Worm (Caenorhabditis elegans) whole organism, L1 larva: Measurements from ENCODE around the gene irld-47.

ENCODE experiments used
- C04F5.9 ChIP-seq: sonication (generic microtip); optimal IDR thresholded peaks from 2 replicates; lab custom pipeline; 2016; ENCODE audit warnings: missing genetic modification characterization, missing compliant biosample characterization
- F16B12.6 ChIP-seq: fragments of 150-350 bp; optimal IDR thresholded peaks from 2 replicates; lab custom pipeline; 2014; ENCODE audit warnings: missing biosample characterization, missing genetic modification characterization
- aly-2 ChIP-seq: fragments of 150-350 bp; optimal IDR thresholded peaks from 2 replicates; lab custom pipeline; 2014; ENCODE audit warnings: missing biosample characterization, missing genetic modification characterization
- ama-1 ChIP-seq: fragments of 150-350 bp; optimal IDR thresholded peaks from 2 replicates; lab custom pipeline; 2014
- ceh-82 ChIP-seq, 3 experiments: fragments of 150-350 bp in 1 of 3; sonication (generic microtip) in 2 of 3; optimal IDR thresholded peaks; 2 replicates each; lab custom pipeline; 2014 to 2017; ENCODE audit warnings: missing biosample characterization in 3 of 3, missing genetic modification characterization in 3 of 3
- ceh-88 ChIP-seq: fragments of 200-800 bp; sonication (Bioruptor generic); IDR thresholded peaks from 2 replicates; pipeline ENCODE4 v1.3.6; 2022; ENCODE audit warnings: missing genetic modification characterization, missing compliant biosample characterization
- efl-1 ChIP-seq, 4 experiments: fragments of 150-350 bp; optimal IDR thresholded peaks in 3 of 4; peaks in 1 of 4; 1 replicate in 1 of 4; 2 replicates in 3 of 4; lab custom pipeline; 2014; ENCODE audit warnings: missing biosample characterization in 2 of 4, missing genetic modification characterization in 2 of 4, missing genetic modification reagents in 2 of 4
- egl-13 ChIP-seq: sonication (generic microtip); optimal IDR thresholded peaks from 2 replicates; lab custom pipeline; 2016; ENCODE audit warnings: missing genotype, missing genetic modification reagents, missing genetic modification characterization, missing compliant biosample characterization
- elt-3 ChIP-seq, 6 experiments: fragments of 150-350 bp in 1 of 6; sonication (generic microtip); optimal IDR thresholded peaks; 2 replicates each; lab custom pipeline; 2017 to 2018; ENCODE audit warnings: missing biosample characterization in 6 of 6, missing genetic modification characterization in 6 of 6, inconsistent platforms in 1 of 6
- ets-5 ChIP-seq: fragments of 200-800 bp; sonication (Bioruptor generic); IDR thresholded peaks from 2 replicates; pipeline ENCODE4 v1.3.6; 2022; ENCODE audit warnings: missing genetic modification characterization, missing compliant biosample characterization
- grh-1 ChIP-seq: fragments of 200-800 bp; sonication (Bioruptor generic); IDR thresholded peaks from 2 replicates; pipeline ENCODE4 v1.3.6; 2022; ENCODE audit warnings: missing genetic modification reagents, missing genetic modification characterization, missing compliant biosample characterization
- isw-1 ChIP-seq: fragments of 200-800 bp; sonication (Bioruptor generic); IDR thresholded peaks from 2 replicates; pipeline ENCODE4 v1.3.6; 2022; ENCODE audit warnings: missing genetic modification characterization, missing compliant biosample characterization
- jun-1 ChIP-seq: fragments of 150-350 bp; optimal IDR thresholded peaks from 2 replicates; lab custom pipeline; 2014; ENCODE audit warnings: missing biosample characterization, missing genetic modification reagents, missing genetic modification characterization
- lin-14 ChIP-seq: fragments of 200-800 bp; sonication (Bioruptor generic); optimal IDR thresholded peaks from 2 replicates; lab custom pipeline; 2018; ENCODE audit warnings: mild to moderate bottlenecking, missing genetic modification characterization, moderate library complexity, missing compliant biosample characterization
- lin-15B ChIP-seq: fragments of 150-350 bp; sonication (generic microtip); optimal IDR thresholded peaks from 3 replicates; lab custom pipeline; 2014; ENCODE audit warnings: missing biosample characterization, missing genetic modification characterization
- lin-39 ChIP-seq: fragments of 150-350 bp; optimal IDR thresholded peaks from 2 replicates; lab custom pipeline; 2014; ENCODE audit warnings: missing biosample characterization, missing genetic modification reagents, missing genetic modification characterization
- lir-3 ChIP-seq: sonication (generic microtip); optimal IDR thresholded peaks from 2 replicates; lab custom pipeline; 2016; ENCODE audit warnings: mild to moderate bottlenecking, missing genetic modification characterization, moderate library complexity, missing compliant biosample characterization; ENCODE audit not compliant: poor library complexity
- lsy-2 ChIP-seq, 2 experiments: fragments of 150-350 bp; optimal IDR thresholded peaks; 2 replicates each; lab custom pipeline; 2014; ENCODE audit warnings: missing biosample characterization in 2 of 2, missing genetic modification characterization in 2 of 2
- mab-9 ChIP-seq: fragments of 200-800 bp; sonication (Bioruptor generic); IDR thresholded peaks from 2 replicates; pipeline ENCODE4 v1.3.6; 2022; ENCODE audit warnings: missing genetic modification reagents, missing genetic modification characterization, missing compliant biosample characterization
- nhr-12 ChIP-seq: sonication (generic microtip); optimal IDR thresholded peaks from 2 replicates; lab custom pipeline; 2017; ENCODE audit warnings: missing biosample characterization, missing genetic modification characterization
- nhr-237 ChIP-seq: fragments of 150-350 bp; optimal IDR thresholded peaks from 2 replicates; lab custom pipeline; 2014; ENCODE audit warnings: missing biosample characterization, missing genetic modification characterization
- nhr-77 ChIP-seq: fragments of 150-350 bp; optimal IDR thresholded peaks from 2 replicates; lab custom pipeline; 2014; ENCODE audit warnings: missing biosample characterization, missing genetic modification characterization
- nhr-84 ChIP-seq: sonication (generic microtip); optimal IDR thresholded peaks from 2 replicates; lab custom pipeline; 2017; ENCODE audit warnings: missing biosample characterization, missing genetic modification characterization
- nhr-85 ChIP-seq: sonication (generic microtip); peaks from one replicate; lab custom pipeline; 2016; ENCODE audit warnings: missing genetic modification characterization, inconsistent platforms, missing compliant biosample characterization
- rnt-1 ChIP-seq: sonication (generic microtip); optimal IDR thresholded peaks from 2 replicates; lab custom pipeline; 2016; ENCODE audit warnings: mild to moderate bottlenecking, missing genetic modification characterization, moderate library complexity, missing compliant biosample characterization
- skn-1 ChIP-seq: fragments of 150-350 bp; optimal IDR thresholded peaks from 2 replicates; lab custom pipeline; 2014; ENCODE audit warnings: missing biosample characterization, missing genetic modification characterization
- sup-37 ChIP-seq: fragments of 200-800 bp; sonication (Bioruptor generic); optimal IDR thresholded peaks from 2 replicates; lab custom pipeline; 2018; ENCODE audit warnings: mild to moderate bottlenecking, missing genetic modification characterization, missing compliant biosample characterization
- tbx-2 ChIP-seq: sonication (generic microtip); optimal IDR thresholded peaks from 2 replicates; lab custom pipeline; 2016; ENCODE audit warnings: missing genetic modification characterization, missing compliant biosample characterization
- unc-86 ChIP-seq: sonication (generic microtip); optimal IDR thresholded peaks from 2 replicates; lab custom pipeline; 2016; ENCODE audit warnings: missing genetic modification characterization, missing compliant biosample characterization
- zip-4 ChIP-seq: fragments of 200-800 bp; sonication (Bioruptor generic); optimal IDR thresholded peaks from 2 replicates; lab custom pipeline; 2018; ENCODE audit warnings: mild to moderate bottlenecking, missing genetic modification characterization, moderate library complexity, missing compliant biosample characterization
- ztf-11 ChIP-seq, 2 experiments: sonication (generic microtip); optimal IDR thresholded peaks; 2 replicates each; lab custom pipeline; 2016 to 2017; ENCODE audit warnings: missing genetic modification characterization in 2 of 2, missing biosample characterization in 1 of 2, missing compliant biosample characterization in 1 of 2

irld-47 gene

ce11 chrII:7814215-7814614, 8.1 kb downstream of the irld-47 start:
- TF ChIP-seq nhr-12 (tag; lab: Kevin White, UChicago) (no peak), ztf-11 (tag; optimal IDR thresholded peaks at IDR 0.05; lab: Kevin White, UChicago) (peak in 1 of 2 experiments; percentile 47), unc-86 (tag; lab: Kevin White, UChicago) (peak; percentile 50), tbx-2 (tag; lab: Kevin White, UChicago) (peak; percentile 49)
- TF ChIP-seq, all 84 proteins: peak for 3

- TF ChIP-seq nhr-84 (tag; lab: Kevin White, UChicago) (no peak), ceh-88 (no peak), F16B12.6 (tag; lab: Kevin White, UChicago) (no peak), lin-15B (tag; lab: Kevin White, UChicago) (no peak), ceh-82 (tag; optimal IDR thresholded peaks at IDR 0.05; lab: Kevin White, UChicago) (no peak), zip-4 (GFP tag; lab: Kevin White, UChicago) (no peak), ztf-11 (tag; optimal IDR thresholded peaks at IDR 0.05; lab: Kevin White, UChicago) (no peak), lin-14 (GFP tag; lab: Kevin White, UChicago) (no peak), lir-3 (tag; lab: Kevin White, UChicago) (no peak), nhr-85 (tag; lab: Kevin White, UChicago) (no peak), C04F5.9 (no peak)
These were observed 8.7 kb downstream of the irld-47 start for ce11 chrII:7813645-7814044.

- TF ChIP-seq lsy-2 (tag; optimal IDR thresholded peaks at IDR 0.05; lab: Kevin White, UChicago): no peak
- no peak for TF ChIP-seq lin-39 (tag; lab: Kevin White, UChicago)
- no peak for TF ChIP-seq F16B12.6 (tag; lab: Kevin White, UChicago)
- no peak for TF ChIP-seq skn-1 (tag; lab: Kevin White, UChicago)
- TF ChIP-seq, all 84 proteins: peak for 0
These were observed 9.1 kb downstream of the irld-47 start for ce11 chrII:7813237-7813636.

- TF ChIP-seq egl-13 (no peak), ama-1 (peak; percentile 7), isw-1 (GFP tag; lab: Robert Waterston, UW) (no peak)
These were observed 10.0 kb downstream of the irld-47 start for ce11 chrII:7812332-7812731.

- TF ChIP-seq jun-1 (tag; lab: Kevin White, UChicago): no peak
- no peak for TF ChIP-seq aly-2 (tag; lab: Kevin White, UChicago)
- no peak for TF ChIP-seq mab-9 (GFP tag; lab: Robert Waterston, UW)
- TF ChIP-seq elt-3 (tag; optimal IDR thresholded peaks at IDR 0.05; lab: Kevin White, UChicago): no peak
- TF ChIP-seq nhr-77: no peak
- TF ChIP-seq ztf-11 (tag; optimal IDR thresholded peaks at IDR 0.05; lab: Kevin White, UChicago): peak in 1 of 2 experiments; percentile 22
- TF ChIP-seq rnt-1 (tag; lab: Kevin White, UChicago): peak; percentile 4
- no peak for TF ChIP-seq sup-37
- TF ChIP-seq nhr-237: no peak
- no peak for TF ChIP-seq nhr-84 (tag; lab: Kevin White, UChicago)
- no peak for TF ChIP-seq grh-1 (GFP tag; lab: Robert Waterston, UW)
These were observed 11.3 kb downstream of the irld-47 start, which contains the start of gene cki-1 for ce11 chrII:7810869-7811543. cki-1 (plus strand) TSS chrII:7811240.

ce11 chrII:7810162-7810868, 12.0 kb downstream of the irld-47 start:
- no peak for TF ChIP-seq efl-1 (optimal IDR thresholded peaks at IDR 0.05; lab: Kevin White, UChicago)
- TF ChIP-seq efl-1 (GFP tag; optimal IDR thresholded peaks at IDR 0.05 in 1 of 2; lab: Kevin White, UChicago): peak in 1 of 2 experiments; percentile 50
- TF ChIP-seq ets-5 (GFP tag; lab: Robert Waterston, UW): no peak
